Fruit fly (Drosophila melanogaster): ENCODE data around the gene Pus1.
A peak's percentile ranks its signal among the peaks of the same experiment; 100 is the strongest.

The Pus1 gene

DNA sequence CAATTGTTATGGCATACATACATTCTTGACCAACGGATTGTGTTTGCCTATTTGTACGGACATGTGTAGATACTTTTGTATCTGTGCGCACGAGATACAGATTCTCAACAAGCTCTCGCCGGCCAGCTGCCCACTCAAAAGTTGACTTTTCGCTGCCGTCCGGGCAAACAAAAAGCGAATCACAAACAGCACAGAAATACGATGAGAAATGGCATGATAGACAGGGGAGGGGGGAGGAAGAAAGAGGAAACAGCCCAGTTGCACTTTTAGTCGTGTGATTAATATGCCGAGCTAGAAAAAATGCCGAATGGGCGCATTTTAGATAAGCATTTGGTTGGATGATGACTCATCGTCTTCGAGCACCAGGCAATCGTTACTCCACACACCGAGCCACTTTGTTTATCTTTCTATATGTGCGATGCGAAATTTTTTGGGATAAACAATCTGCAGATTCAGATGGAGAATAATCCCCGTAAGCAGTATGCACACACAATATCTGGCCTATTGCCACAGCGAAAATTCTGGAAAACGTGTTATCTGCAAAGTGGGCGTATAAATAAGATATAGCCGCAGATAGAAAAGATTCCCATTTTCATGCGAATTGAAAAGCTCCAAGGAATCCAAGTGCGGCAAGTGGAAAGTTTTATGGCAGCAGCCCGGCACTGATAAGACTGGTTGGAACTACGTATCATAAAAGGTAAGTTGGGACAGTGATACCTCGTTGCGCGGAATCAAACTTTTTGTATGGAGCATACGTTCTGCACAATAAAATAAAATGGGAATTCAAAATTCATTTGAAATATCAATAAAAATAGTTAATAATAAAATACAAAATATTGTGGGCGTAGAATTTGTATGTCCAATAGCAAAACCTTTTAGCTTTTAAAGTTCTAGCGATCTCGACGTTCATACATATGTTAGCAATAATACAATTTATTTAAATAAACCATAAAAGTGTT lies 45.5 kb downstream of the Pus1 start (continued):
- no peak for TF ChIP-seq CG11093 (GFP tag; IDR thresholded peaks at IDR 0.05)
- TF ChIP-seq CG5180 (GFP tag; optimal IDR thresholded peaks at IDR 0.05) = peak; percentile 33
- peak; percentile 11 for TF ChIP-seq CG18599 (GFP tag; optimal IDR thresholded peaks at IDR 0.05)
- TF ChIP-seq sug (tag; optimal IDR thresholded peaks at IDR 0.05) = peak; percentile 11
- TF ChIP-seq luna (GFP tag; optimal IDR thresholded peaks at IDR 0.05) = no peak
- TF ChIP-seq ab (GFP tag; optimal IDR thresholded peaks at IDR 0.05) = no peak
- TF ChIP-seq vnd (GFP tag; IDR thresholded peaks at IDR 0.05; ENCODE audit: partially characterized antibody) = no peak
- 0 out of 2 replicates have a peak, but pooled peaks have one; percentile 7 for TF ChIP-seq sob (GFP tag; IDR thresholded peaks at IDR 0.05)
- no peak for TF ChIP-seq run (tag; optimal IDR thresholded peaks at IDR 0.05)
- TF ChIP-seq ci (GFP tag; IDR thresholded peaks at IDR 0.05) = no peak
- no peak for TF ChIP-seq Tbp (GFP tag; optimal IDR thresholded peaks at IDR 0.05)
- peak; percentile 44 for TF ChIP-seq sens (GFP tag)
- TF ChIP-seq row (GFP tag; IDR thresholded peaks at IDR 0.05) = peak; percentile 32; the same call in 1 of the 3 replicates
- TF ChIP-seq CG9932 (GFP tag; IDR thresholded peaks at IDR 0.05) = no peak
- no peak for TF ChIP-seq CkIIα-i1 (GFP tag; IDR thresholded peaks at IDR 0.05)
- TF ChIP-seq ssp (GFP tag; IDR thresholded peaks at IDR 0.05) = no peak
- TF ChIP-seq CG10543 (GFP tag; optimal IDR thresholded peaks at IDR 0.05) = peak; percentile 28
- no peak for TF ChIP-seq CG13424 (tag; optimal IDR thresholded peaks at IDR 0.05)
- peak; percentile 76 for TF ChIP-seq CG15479 (GFP tag; optimal IDR thresholded peaks at IDR 0.05)
- TF ChIP-seq p53 (GFP tag; optimal IDR thresholded peaks at IDR 0.05) = no peak
- TF ChIP-seq CG8359 (GFP tag; optimal IDR thresholded peaks at IDR 0.05; ENCODE audit: borderline replicate concordance) = no peak
- 0 out of 4 replicates have a peak, but pooled peaks have one; percentile 74 for TF ChIP-seq chinmo (GFP tag; IDR thresholded peaks at IDR 0.05; ENCODE audit: partially characterized antibody)
- TF ChIP-seq peb (GFP tag; IDR thresholded peaks at IDR 0.05) = no peak
- TF ChIP-seq sqz (GFP tag; optimal IDR thresholded peaks at IDR 0.05) = no peak
- TF ChIP-seq CG2120 (GFP tag; optimal IDR thresholded peaks at IDR 0.05) = peak; percentile 18
- TF ChIP-seq D19B (GFP tag; optimal IDR thresholded peaks at IDR 0.05) = no peak
- peak; percentile 17 for TF ChIP-seq lilli (GFP tag; optimal IDR thresholded peaks at IDR 0.05)
- no peak for TF ChIP-seq ken (GFP tag; IDR thresholded peaks at IDR 0.05)
- TF ChIP-seq CG13287 (GFP tag; IDR thresholded peaks at IDR 0.05; ENCODE audit: partially characterized antibody) = no peak
- TF ChIP-seq CTCF (GFP tag; optimal IDR thresholded peaks at IDR 0.05) = no peak
- TF ChIP-seq CG3407 (GFP tag; optimal IDR thresholded peaks at IDR 0.05) = no peak
- TF ChIP-seq NC2β (GFP tag; optimal IDR thresholded peaks at IDR 0.05) = no peak
- no peak for TF ChIP-seq jumu (GFP tag; optimal IDR thresholded peaks at IDR 0.05)
- TF ChIP-seq CG12769 (tag; optimal IDR thresholded peaks at IDR 0.05) = peak; percentile 38
- TF ChIP-seq phol (tag; optimal IDR thresholded peaks at IDR 0.05) = no peak
- no peak for TF ChIP-seq chm (GFP tag; IDR thresholded peaks at IDR 0.05)
- TF ChIP-seq Med (GFP tag) = peak; percentile 56
- TF ChIP-seq Hand (GFP tag; optimal IDR thresholded peaks at IDR 0.05) = no peak
- TF ChIP-seq esg (GFP tag; conservative IDR thresholded peaks at IDR 0.05) = no peak
- TF ChIP-seq CG9727 (GFP tag; optimal IDR thresholded peaks at IDR 0.05) = no peak
- TF ChIP-seq ase (GFP tag; IDR thresholded peaks at IDR 0.05) = no peak
- no peak for TF ChIP-seq zf30C (GFP tag; optimal IDR thresholded peaks at IDR 0.05)
- peak; percentile 4 for TF ChIP-seq CG2678 (tag; optimal IDR thresholded peaks at IDR 0.05)
- no peak for TF ChIP-seq MBD-R2 (GFP tag; IDR thresholded peaks at IDR 0.05)
- no peak for TF ChIP-seq CG18262 (tag; optimal IDR thresholded peaks at IDR 0.05)
- no peak for TF ChIP-seq caup (GFP tag; optimal IDR thresholded peaks at IDR 0.05; ENCODE audit: severe bottlenecking)
- peak; percentile 82 for TF ChIP-seq grau (tag; optimal IDR thresholded peaks at IDR 0.05)
- no peak for TF ChIP-seq Dll (GFP tag; IDR thresholded peaks at IDR 0.05; ENCODE audit: partially characterized antibody)

Measured in whole organism, embryonic.